Worm (Caenorhabditis elegans) whole organism, L2 larva: ENCODE results near the gene srw-20.

Experiments used
- C34F6.9 ChIP-seq: fragments of 150-350 bp; optimal IDR thresholded peaks from 2 replicates; lab custom pipeline; 2014; ENCODE audit warnings: missing biosample characterization, missing genetic modification characterization
- F13H6.1 ChIP-seq: sonication (generic microtip); optimal IDR thresholded peaks from 2 replicates; lab custom pipeline; 2016; ENCODE audit warnings: missing genetic modification characterization, missing compliant biosample characterization
- ZK546.5 ChIP-seq: sonication (generic microtip); optimal IDR thresholded peaks from 2 replicates; lab custom pipeline; 2017; ENCODE audit warnings: missing biosample characterization, missing genetic modification characterization
- alr-1 ChIP-seq: fragments of 150-350 bp; optimal IDR thresholded peaks from 2 replicates; lab custom pipeline; 2014; ENCODE audit warnings: missing biosample characterization, missing genetic modification characterization
- aly-2 ChIP-seq: fragments of 150-350 bp; optimal IDR thresholded peaks from 2 replicates; lab custom pipeline; 2014; ENCODE audit warnings: missing biosample characterization, missing genetic modification characterization
- ama-1 ChIP-seq: fragments of 150-350 bp; optimal IDR thresholded peaks from 2 replicates; lab custom pipeline; 2018; ENCODE audit warnings: inconsistent platforms
- ceh-16 ChIP-seq: fragments of 150-350 bp; optimal IDR thresholded peaks from 2 replicates; lab custom pipeline; 2014; ENCODE audit warnings: missing biosample characterization, missing genetic modification characterization
- ceh-82 ChIP-seq: fragments of 150-350 bp; optimal IDR thresholded peaks from 2 replicates; lab custom pipeline; 2014; ENCODE audit warnings: missing biosample characterization, missing genetic modification characterization
- elt-3 ChIP-seq: sonication (generic microtip); optimal IDR thresholded peaks from 2 replicates; lab custom pipeline; 2017; ENCODE audit warnings: missing biosample characterization, missing genetic modification characterization
- fos-1 ChIP-seq: fragments of 150-350 bp; optimal IDR thresholded peaks from 2 replicates; lab custom pipeline; 2014; ENCODE audit warnings: missing biosample characterization, missing genetic modification characterization
- lin-13 ChIP-seq: fragments of 150-350 bp; optimal IDR thresholded peaks from 2 replicates; lab custom pipeline; 2014; ENCODE audit warnings: missing biosample characterization, missing genetic modification reagents, missing genetic modification characterization
- lin-39 ChIP-seq: fragments of 150-350 bp; optimal IDR thresholded peaks from 2 replicates; lab custom pipeline; 2014; ENCODE audit warnings: missing biosample characterization, missing genetic modification reagents, missing genetic modification characterization
- lsy-2 ChIP-seq, 2 experiments: fragments of 150-350 bp in 1 of 2; sonication (generic microtip) in 1 of 2; optimal IDR thresholded peaks; 2 replicates each; lab custom pipeline; 2014 to 2017; ENCODE audit warnings: missing biosample characterization in 2 of 2, missing genetic modification characterization in 2 of 2
- mbf-1 ChIP-seq: sonication (generic microtip); optimal IDR thresholded peaks from 2 replicates; lab custom pipeline; 2017; ENCODE audit warnings: missing biosample characterization, missing genetic modification characterization
- mdl-1 ChIP-seq, 2 experiments: fragments of 150-350 bp in 1 of 2; sonication (generic microtip) in 1 of 2; optimal IDR thresholded peaks; 2 replicates each; lab custom pipeline; 2017; ENCODE audit warnings: missing biosample characterization in 2 of 2, missing genetic modification characterization in 2 of 2
- nhr-10 ChIP-seq: sonication (generic microtip); optimal IDR thresholded peaks from 2 replicates; lab custom pipeline; 2017; ENCODE audit warnings: missing biosample characterization, missing genetic modification characterization
- nhr-237 ChIP-seq: fragments of 150-350 bp; optimal IDR thresholded peaks from 2 replicates; lab custom pipeline; 2014; ENCODE audit warnings: missing biosample characterization, missing genetic modification characterization
- nhr-25 ChIP-seq: fragments of 150-350 bp; sonication (generic microtip); optimal IDR thresholded peaks from 3 replicates; lab custom pipeline; 2014; ENCODE audit warnings: missing biosample characterization, missing genetic modification characterization
- nhr-6 ChIP-seq: fragments of 150-350 bp; optimal IDR thresholded peaks from 2 replicates; lab custom pipeline; 2014; ENCODE audit warnings: missing biosample characterization, missing genetic modification characterization
- peb-1 ChIP-seq: fragments of 150-350 bp; optimal IDR thresholded peaks from 2 replicates; lab custom pipeline; 2014; ENCODE audit warnings: missing biosample characterization, missing genetic modification characterization
- sem-4 ChIP-seq: fragments of 150-350 bp; optimal IDR thresholded peaks from 2 replicates; lab custom pipeline; 2014; ENCODE audit warnings: missing biosample characterization, missing genetic modification reagents, missing genetic modification characterization
- skn-1 ChIP-seq: sonication (generic microtip); optimal IDR thresholded peaks from 2 replicates; lab custom pipeline; 2017; ENCODE audit warnings: missing biosample characterization, missing genetic modification characterization
- sma-3 ChIP-seq: sonication (generic microtip); optimal IDR thresholded peaks from 2 replicates; lab custom pipeline; 2016; ENCODE audit warnings: missing genetic modification reagents, missing genetic modification characterization, missing compliant biosample characterization
- sma-9 ChIP-seq, 2 experiments: fragments of 150-350 bp in 1 of 2; sonication (generic microtip) in 1 of 2; optimal IDR thresholded peaks; 2 replicates each; lab custom pipeline; 2014 to 2016; ENCODE audit warnings: missing genetic modification characterization in 2 of 2, mild to moderate bottlenecking in 1 of 2, missing biosample characterization in 1 of 2, missing compliant biosample characterization in 1 of 2, missing genetic modification reagents in 1 of 2, moderate library complexity in 1 of 2
- unc-39 ChIP-seq: fragments of 150-350 bp; optimal IDR thresholded peaks from 2 replicates; lab custom pipeline; 2014; ENCODE audit warnings: missing biosample characterization, missing genetic modification characterization
- unc-55 ChIP-seq: fragments of 150-350 bp; sonication (generic microtip); optimal IDR thresholded peaks from 3 replicates; lab custom pipeline; 2014; ENCODE audit warnings: missing biosample characterization, missing genetic modification reagents, missing genetic modification characterization
- zag-1 ChIP-seq: fragments of 150-350 bp; optimal IDR thresholded peaks from 2 replicates; lab custom pipeline; 2014; ENCODE audit warnings: missing biosample characterization, missing genetic modification characterization
- ztf-1 ChIP-seq: fragments of 200-800 bp; sonication (Bioruptor generic); conservative IDR thresholded peaks from 2 replicates; pipeline ENCODE4 v1.3.6; 2022; ENCODE audit warnings: missing genetic modification characterization, missing compliant biosample characterization
- ztf-11 ChIP-seq: sonication (generic microtip); optimal IDR thresholded peaks from 2 replicates; lab custom pipeline; 2017; ENCODE audit warnings: missing biosample characterization, missing genetic modification characterization

srw-20 gene

ce11 chrV:17079795-17080194 is at the start of gene srw-20:
Gene srw-20, minus strand, starts transcription at chrV:17079895.
- TF ChIP-seq alr-1 (tag; lab: Kevin White, UChicago) (no peak), sma-9 (GFP tag; optimal IDR thresholded peaks at IDR 0.05; lab: Kevin White, UChicago) (no peak), sma-9 (tag; optimal IDR thresholded peaks at IDR 0.05; lab: Kevin White, UChicago) (no peak)

DNA sequence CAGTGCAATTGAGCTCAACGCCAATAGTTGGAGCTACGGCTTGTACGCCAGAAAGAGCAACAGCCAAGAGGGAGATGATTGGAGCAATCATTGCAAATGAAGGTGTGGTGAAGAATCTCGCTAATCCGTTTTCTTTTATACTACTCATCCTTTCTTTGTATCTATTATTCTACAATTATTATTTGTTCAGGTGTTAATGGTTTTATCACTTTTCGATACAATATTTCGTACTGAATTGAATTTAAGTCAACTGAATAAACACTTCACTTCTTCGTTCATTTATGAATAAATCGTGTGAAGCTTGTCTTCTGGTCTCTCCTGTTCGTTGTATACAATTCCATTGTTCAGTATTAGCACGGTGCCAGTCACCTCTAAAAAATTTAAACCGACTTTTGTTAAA is 28.6 kb upstream of the srw-20 start, which contains the start of gene ZK218.11:
ZK218.11 (minus strand) TSS at position 101 of the 400 bp plus-strand sequence.
- TF ChIP-seq sem-4 (tag; lab: Kevin White, UChicago) (no peak), aly-2 (no peak)
- TF ChIP-seq, all 48 proteins: peak for 0

DNA sequence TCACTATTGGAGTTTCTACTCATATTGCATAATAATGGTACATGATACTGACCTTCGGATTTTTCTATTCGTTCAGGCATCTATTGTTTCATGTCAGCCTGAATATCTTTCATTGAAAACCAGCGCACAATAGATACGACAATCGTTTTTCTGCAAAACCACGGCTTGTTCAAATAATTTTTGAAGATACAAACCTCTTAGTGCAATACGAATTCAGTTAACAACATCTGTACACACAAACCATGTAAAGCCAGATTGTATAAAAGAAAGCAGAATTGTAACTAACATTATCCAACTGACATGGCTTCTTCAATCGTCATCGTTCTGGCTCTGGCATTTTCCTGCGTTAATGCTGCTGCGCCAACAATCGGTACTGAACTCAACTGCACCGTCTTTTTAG is 25.8 kb upstream of the srw-20 start, which contains the start of gene ZK218.7:
ZK218.7 (plus strand) TSS at position 301 of the 400 bp plus-strand sequence.
- TF ChIP-seq lsy-2 (tag; optimal IDR thresholded peaks at IDR 0.05; lab: Kevin White, UChicago): no peak

ce11 chrV:17104527-17104926 is 24.8 kb upstream of the srw-20 start, which contains the start of gene nhr-248:
Gene nhr-248, minus strand, starts transcription at chrV:17104627.
- TF ChIP-seq ceh-82 (tag; lab: Kevin White, UChicago) (no peak), lin-13 (GFP tag; lab: Kevin White, UChicago) (no peak), C34F6.9 (tag; lab: Kevin White, UChicago) (no peak), ztf-1 (GFP tag; lab: Robert Waterston, UW) (no peak), sma-9 (GFP tag; optimal IDR thresholded peaks at IDR 0.05; lab: Kevin White, UChicago) (no peak), sma-9 (tag; optimal IDR thresholded peaks at IDR 0.05; lab: Kevin White, UChicago) (no peak)

DNA sequence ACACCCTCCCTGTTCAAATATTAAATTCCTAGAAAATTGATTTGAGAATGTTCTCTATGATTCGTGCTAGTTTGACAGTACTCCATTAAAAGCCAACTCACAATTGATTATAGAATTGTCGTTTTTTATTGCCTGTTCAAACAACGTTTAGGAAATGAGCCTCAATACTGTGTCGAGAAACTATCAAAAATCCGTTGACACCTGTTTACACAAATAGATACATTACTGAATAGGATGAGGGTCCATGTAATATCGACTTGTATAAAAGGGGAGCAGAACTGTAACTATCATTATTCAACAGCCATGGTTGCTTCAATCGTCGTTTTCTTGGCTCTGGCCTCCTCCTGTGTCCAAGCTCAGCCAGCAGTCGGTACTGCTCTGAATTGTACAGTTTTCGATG is 21.1 kb upstream of the srw-20 start, which contains the start of gene ZK218.5:
ZK218.5 (plus strand) TSS at position 301 of the 400 bp plus-strand sequence.
- TF ChIP-seq sma-3 (GFP tag; lab: Kevin White, UChicago) (no peak), unc-39 (tag; lab: Kevin White, UChicago) (no peak), mbf-1 (tag; lab: Kevin White, UChicago) (no peak), nhr-237 (tag; lab: Kevin White, UChicago) (no peak), mdl-1 (tag; optimal IDR thresholded peaks at IDR 0.05; lab: Kevin White, UChicago) (no peak), ceh-82 (tag; lab: Kevin White, UChicago) (no peak), ceh-16 (tag; lab: Kevin White, UChicago) (no peak), F13H6.1 (tag; lab: Kevin White, UChicago) (no peak), lin-39 (tag; lab: Kevin White, UChicago) (no peak)

DNA sequence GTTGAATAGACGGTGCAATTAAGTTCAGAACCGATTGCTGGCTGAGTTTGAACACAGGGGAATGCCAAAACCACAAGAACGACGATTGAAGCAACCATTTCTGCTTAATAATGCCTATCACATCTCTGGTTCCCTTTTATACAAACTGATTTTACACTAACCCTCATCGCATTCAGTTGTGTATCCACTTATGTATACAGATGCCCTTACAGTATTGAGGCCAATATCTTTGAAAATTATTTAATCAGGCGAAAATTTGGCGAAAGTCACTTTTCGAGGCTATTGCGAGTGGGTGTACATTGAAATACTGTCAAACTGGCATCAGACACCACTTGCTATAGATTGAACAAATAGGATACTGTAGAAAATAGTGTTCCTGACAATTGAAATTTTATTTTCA is 19.0 kb upstream of the srw-20 start, which contains the start of the genes ZK218.3 and ZK218.4:
ZK218.3 (minus strand) TSS at position 101 of the 400 bp plus-strand sequence.
ZK218.4 (plus strand) TSS at position 186 of the 400 bp plus-strand sequence.
- TF ChIP-seq mbf-1 (tag; lab: Kevin White, UChicago): no peak
- TF ChIP-seq elt-3 (tag; lab: Kevin White, UChicago): no peak
- no peak for TF ChIP-seq fos-1 (tag; lab: Kevin White, UChicago)
- no peak for TF ChIP-seq nhr-25 (tag; lab: Kevin White, UChicago)
- TF ChIP-seq ztf-11 (tag; lab: Kevin White, UChicago): no peak
- no peak for TF ChIP-seq alr-1 (tag; lab: Kevin White, UChicago)
- TF ChIP-seq zag-1 (tag; lab: Kevin White, UChicago): no peak
- TF ChIP-seq unc-39 (tag; lab: Kevin White, UChicago): no peak

DNA sequence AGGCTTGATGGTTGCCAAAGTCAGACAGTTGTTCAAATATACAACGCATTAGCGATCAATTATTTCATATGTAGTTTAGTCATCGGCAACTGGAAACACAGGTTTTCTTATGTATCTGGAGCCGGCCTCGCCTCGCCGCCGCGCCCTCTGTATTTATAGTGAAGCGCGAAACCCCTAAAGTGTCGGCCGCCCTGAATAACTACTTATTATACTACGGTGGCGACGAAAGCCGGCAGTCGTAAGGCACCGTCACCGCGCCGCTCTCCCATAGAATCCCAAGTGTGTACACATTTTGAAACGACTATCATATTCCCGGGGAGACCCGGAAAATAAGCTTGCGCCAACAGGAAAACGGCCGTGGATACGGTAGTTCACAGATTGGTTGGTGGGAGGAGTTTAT is 14.9 kb upstream of the srw-20 start:
- TF ChIP-seq nhr-6 (tag; lab: Kevin White, UChicago) (no peak), lsy-2 (tag; optimal IDR thresholded peaks at IDR 0.05; lab: Kevin White, UChicago) (no peak), ceh-82 (tag; lab: Kevin White, UChicago) (no peak), ZK546.5 (tag; lab: Kevin White, UChicago) (no peak), nhr-25 (tag; lab: Kevin White, UChicago) (no peak), sma-3 (GFP tag; lab: Kevin White, UChicago) (no peak), skn-1 (tag; lab: Kevin White, UChicago) (no peak), unc-55 (no peak), peb-1 (tag; lab: Kevin White, UChicago) (no peak), mbf-1 (tag; lab: Kevin White, UChicago) (no peak), nhr-237 (tag; lab: Kevin White, UChicago) (no peak), ztf-1 (GFP tag; lab: Robert Waterston, UW) (no peak), C34F6.9 (tag; lab: Kevin White, UChicago) (no peak), nhr-10 (no peak), ama-1 (no peak), alr-1 (tag; lab: Kevin White, UChicago) (no peak)
- TF ChIP-seq, all 48 proteins: peak for 0
